Fruit fly (Drosophila melanogaster) whole organism, embryonic: ENCODE measurements around the gene Dora.

ENCODE experiments used
- B-H2 ChIP-seq: fragments of 200-800 bp; sonication (Bioruptor generic); optimal IDR thresholded peaks from 2 replicates; lab custom pipeline; 2018; ENCODE audit warnings: missing biosample characterization, mild to moderate bottlenecking, missing genetic modification characterization
- Bteb2 ChIP-seq: fragments of 200-800 bp; sonication (Bioruptor generic); optimal IDR thresholded peaks from 2 replicates; lab custom pipeline; 2016; ENCODE audit warnings: missing biosample characterization, missing genetic modification characterization
- CG1024 ChIP-seq: fragments of 200-800 bp; sonication (Bioruptor generic); IDR thresholded peaks from 2 replicates; pipeline ENCODE4 v1.3.6; 2022; ENCODE audit warnings: missing biosample characterization, missing genetic modification characterization
- CG10366 ChIP-seq: fragments of 200-800 bp; sonication (Bioruptor generic); IDR thresholded peaks from 2 replicates; pipeline ENCODE4 v1.3.6; 2022; ENCODE audit warnings: missing biosample characterization, missing genetic modification characterization
- CG10431 ChIP-seq: fragments of 200-800 bp; sonication (Bioruptor generic); optimal IDR thresholded peaks from 3 replicates; lab custom pipeline; 2018; ENCODE audit warnings: missing biosample characterization, mild to moderate bottlenecking, missing genetic modification characterization
- CG11247 ChIP-seq: fragments of 200-800 bp; sonication (Bioruptor generic); IDR thresholded peaks from 2 replicates; pipeline ENCODE4 v1.3.6; 2022; ENCODE audit warnings: missing biosample characterization, missing genetic modification characterization
- CG11456 ChIP-seq: fragments of 200-800 bp; sonication (Bioruptor generic); IDR thresholded peaks from 3 replicates; pipeline ENCODE4 v1.3.6; 2022; ENCODE audit warnings: missing biosample characterization, missing genetic modification characterization
- CG12391 ChIP-seq: fragments of 200-800 bp; sonication (Bioruptor generic); optimal IDR thresholded peaks from 3 replicates; lab custom pipeline; 2018; ENCODE audit warnings: missing biosample characterization, mild to moderate bottlenecking, missing genetic modification characterization, moderate library complexity
- CG12659 ChIP-seq: fragments of 200-800 bp; sonication (Bioruptor generic); optimal IDR thresholded peaks from 3 replicates; lab custom pipeline; 2017; ENCODE audit warnings: mild to moderate bottlenecking, missing biosample characterization, missing genetic modification reagents, missing genetic modification characterization
- CG14710 ChIP-seq: fragments of 200-800 bp; sonication (Bioruptor generic); optimal IDR thresholded peaks from 3 replicates; lab custom pipeline; 2019; ENCODE audit warnings: missing biosample characterization, mild to moderate bottlenecking, missing genetic modification characterization, moderate library complexity
- CG15269 ChIP-seq: fragments of 200-800 bp; sonication (Bioruptor generic); optimal IDR thresholded peaks from 2 replicates; lab custom pipeline; 2018; ENCODE audit warnings: missing biosample characterization, mild to moderate bottlenecking, missing genetic modification characterization, moderate library complexity
- CG16813 ChIP-seq: fragments of 200-800 bp; sonication (Bioruptor generic); IDR thresholded peaks from 3 replicates; pipeline ENCODE4 v1.3.6; 2022; ENCODE audit warnings: missing biosample characterization, missing genetic modification characterization; ENCODE audit not compliant: partially characterized antibody
- CG17359 ChIP-seq: fragments of 200-800 bp; sonication (Bioruptor generic); optimal IDR thresholded peaks from 3 replicates; lab custom pipeline; 2018; ENCODE audit warnings: missing biosample characterization, mild to moderate bottlenecking, missing genetic modification characterization, moderate library complexity
- CG30020 ChIP-seq: fragments of 200-800 bp; optimal IDR thresholded peaks from 2 replicates; lab custom pipeline; 2019; ENCODE audit warnings: missing biosample characterization, mild to moderate bottlenecking, missing genetic modification characterization, moderate library complexity
- CG30431 ChIP-seq: fragments of 200-800 bp; sonication (Bioruptor generic); optimal IDR thresholded peaks from 2 replicates; lab custom pipeline; 2017; ENCODE audit warnings: missing biosample characterization, missing genetic modification characterization
- CG34224 ChIP-seq: fragments of 200-800 bp; sonication (Bioruptor generic); IDR thresholded peaks from 3 replicates; pipeline ENCODE4 v1.3.6; 2022; ENCODE audit warnings: missing biosample characterization, missing genetic modification characterization; ENCODE audit not compliant: partially characterized antibody
- CG34422 ChIP-seq: fragments of 200-800 bp; sonication (Bioruptor generic); IDR thresholded peaks from 3 replicates; pipeline ENCODE4 v1.3.6; 2022; ENCODE audit warnings: missing biosample characterization, missing genetic modification characterization
- CG4360 ChIP-seq: fragments of 200-800 bp; sonication (Bioruptor generic); IDR thresholded peaks from 2 replicates; pipeline ENCODE4 v1.3.6; 2022; ENCODE audit warnings: missing biosample characterization, missing genetic modification characterization
- CG4617 ChIP-seq: fragments of 200-800 bp; sonication (Bioruptor generic); optimal IDR thresholded peaks from 3 replicates; lab custom pipeline; 2016; ENCODE audit warnings: missing biosample characterization, missing genetic modification characterization, borderline replicate concordance
- CG6791 ChIP-seq: fragments of 200-800 bp; sonication (Bioruptor generic); IDR thresholded peaks from 3 replicates; pipeline ENCODE4 v1.3.6; 2022; ENCODE audit warnings: missing biosample characterization, missing genetic modification characterization; ENCODE audit not compliant: partially characterized antibody
- CG7786 ChIP-seq: fragments of 200-800 bp; sonication (Bioruptor generic); optimal IDR thresholded peaks from 2 replicates; lab custom pipeline; 2016; ENCODE audit warnings: missing biosample characterization, missing genetic modification characterization
- CG7963 ChIP-seq: fragments of 200-800 bp; sonication (Bioruptor generic); IDR thresholded peaks from 3 replicates; pipeline ENCODE4 v1.3.6; 2022; ENCODE audit warnings: missing biosample characterization, missing genetic modification characterization; ENCODE audit not compliant: partially characterized antibody
- CG7987 ChIP-seq: fragments of 200-800 bp; sonication (Bioruptor generic); optimal IDR thresholded peaks from 2 replicates; lab custom pipeline; 2018; ENCODE audit warnings: missing biosample characterization, mild to moderate bottlenecking, missing genetic modification characterization, moderate library complexity
- CG9817 ChIP-seq: fragments of 200-800 bp; sonication (Bioruptor generic); optimal IDR thresholded peaks from 2 replicates; lab custom pipeline; 2018; ENCODE audit warnings: missing biosample characterization, mild to moderate bottlenecking, missing genetic modification characterization, moderate library complexity
- Chrac-16 ChIP-seq: fragments of 200-800 bp; sonication (Bioruptor generic); optimal IDR thresholded peaks from 3 replicates; lab custom pipeline; 2016; ENCODE audit warnings: missing biosample characterization, missing genetic modification characterization
- Dfd ChIP-seq, 2 experiments: fragments of >200 bp; optimal IDR thresholded peaks; 2 replicates each; lab custom pipeline; 2017; ENCODE audit warnings: missing biosample characterization in 2 of 2, missing genetic modification characterization in 2 of 2
- Dll ChIP-seq: fragments of 200-800 bp; sonication (Bioruptor generic); IDR thresholded peaks from 4 replicates; pipeline ENCODE4 v1.3.6; 2022; ENCODE audit warnings: missing biosample characterization, missing genetic modification characterization; ENCODE audit not compliant: partially characterized antibody
- Dref ChIP-seq: fragments of 200-800 bp; sonication (Bioruptor generic); IDR thresholded peaks from 2 replicates; pipeline ENCODE4 v1.3.6; 2022; ENCODE audit warnings: missing biosample characterization, missing genetic modification characterization
- Hr3 ChIP-seq: fragments of 200-800 bp; sonication (Bioruptor generic); optimal IDR thresholded peaks from 3 replicates; lab custom pipeline; 2016; ENCODE audit warnings: missing biosample characterization, missing genetic modification characterization
- MTF-1 ChIP-seq: fragments of 200-800 bp; sonication (Bioruptor generic); optimal IDR thresholded peaks from 2 replicates; lab custom pipeline; 2018; ENCODE audit warnings: missing biosample characterization, mild to moderate bottlenecking, missing genetic modification characterization, borderline replicate concordance
- Med ChIP-seq: fragments of 200-800 bp; sonication (Bioruptor generic); peaks from one replicate; lab custom pipeline; 2016; ENCODE audit warnings: missing biosample characterization, missing genetic modification characterization, mild to moderate bottlenecking, inconsistent platforms, moderate library complexity
- NFAT ChIP-seq: fragments of 200-800 bp; sonication (Bioruptor generic); IDR thresholded peaks from 2 replicates; pipeline ENCODE4 v1.3.6; 2022; ENCODE audit warnings: missing biosample characterization, missing genetic modification characterization
- Opbp ChIP-seq: fragments of 200-800 bp; sonication (Bioruptor generic); IDR thresholded peaks from 3 replicates; pipeline ENCODE4 v1.3.6; 2022; ENCODE audit warnings: missing biosample characterization, missing genetic modification characterization; ENCODE audit not compliant: partially characterized antibody
- Pdp1 ChIP-seq, 2 experiments: fragments of 200-800 bp; sonication (Bioruptor generic); optimal IDR thresholded peaks; 3 replicates each; lab custom pipeline; 2016; ENCODE audit warnings: missing biosample characterization in 2 of 2, missing genetic modification characterization in 2 of 2, mild to moderate bottlenecking in 1 of 2, moderate library complexity in 1 of 2
- ato ChIP-seq: fragments of 200-800 bp; sonication (Bioruptor generic); IDR thresholded peaks from 2 replicates; pipeline ENCODE4 v1.3.6; 2022; ENCODE audit warnings: missing biosample characterization, missing genetic modification characterization; ENCODE audit not compliant: partially characterized antibody
- bcd ChIP-seq: fragments of 200-800 bp; sonication (Bioruptor generic); optimal IDR thresholded peaks from 2 replicates; lab custom pipeline; 2017; ENCODE audit warnings: missing biosample characterization, mild to moderate bottlenecking, missing genetic modification characterization
- bowl ChIP-seq: fragments of 200-800 bp; sonication (Bioruptor generic); IDR thresholded peaks from 2 replicates; pipeline ENCODE4 v1.3.6; 2022; ENCODE audit warnings: missing biosample characterization, missing genetic modification characterization
- chinmo ChIP-seq: fragments of 200-800 bp; sonication (Bioruptor generic); IDR thresholded peaks from 4 replicates; pipeline ENCODE4 v1.3.6; 2022; ENCODE audit warnings: missing biosample characterization, missing genetic modification characterization; ENCODE audit not compliant: partially characterized antibody
- gfzf ChIP-seq: fragments of 200-800 bp; sonication (Bioruptor generic); optimal IDR thresholded peaks from 2 replicates; lab custom pipeline; 2016; ENCODE audit warnings: missing biosample characterization, mild to moderate bottlenecking, missing genetic modification characterization, moderate library complexity
- grau ChIP-seq: fragments of 200-800 bp; optimal IDR thresholded peaks from 3 replicates; lab custom pipeline; 2019; ENCODE audit warnings: missing biosample characterization, mild to moderate bottlenecking, missing genetic modification characterization, moderate library complexity
- hbn ChIP-seq: fragments of 200-800 bp; sonication (Bioruptor generic); IDR thresholded peaks from 2 replicates; pipeline ENCODE4 v1.3.6; 2022; ENCODE audit warnings: missing biosample characterization, missing genetic modification characterization; ENCODE audit not compliant: partially characterized antibody
- inv ChIP-seq: fragments of 200-800 bp; sonication (Bioruptor generic); IDR thresholded peaks from 2 replicates; pipeline ENCODE4 v1.3.6; 2022; ENCODE audit warnings: missing biosample characterization, missing genetic modification characterization; ENCODE audit not compliant: partially characterized antibody
- lola ChIP-seq, 3 experiments: fragments of >200 bp in 2 of 3; fragments of 200-800 bp in 1 of 3; sonication (Bioruptor generic) in 1 of 3; optimal IDR thresholded peaks; 2 replicates each; lab custom pipeline; 2017 to 2019; ENCODE audit warnings: missing biosample characterization in 3 of 3, missing genetic modification characterization in 3 of 3, mild to moderate bottlenecking in 1 of 3, moderate library complexity in 1 of 3
- slbo ChIP-seq: fragments of 200-800 bp; sonication (Bioruptor generic); IDR thresholded peaks from 2 replicates; pipeline ENCODE4 v1.3.6; 2022; ENCODE audit warnings: missing biosample characterization, missing genetic modification characterization
- stwl ChIP-seq: fragments of 200-800 bp; sonication (Bioruptor generic); optimal IDR thresholded peaks from 3 replicates; lab custom pipeline; 2018; ENCODE audit warnings: missing biosample characterization, mild to moderate bottlenecking, missing genetic modification characterization, moderate library complexity
- sug ChIP-seq: fragments of 200-800 bp; optimal IDR thresholded peaks from 2 replicates; lab custom pipeline; 2019; ENCODE audit warnings: missing biosample characterization, mild to moderate bottlenecking, missing genetic modification characterization, moderate library complexity

Gene Dora

dm6 chrX:18857356-18857807 is 6.4 kb upstream of the Dora start, which contains the start of gene CG7322 (continued):
- TF ChIP-seq Pdp1 (GFP tag; optimal IDR thresholded peaks at IDR 0.05; lab: Kevin White, UChicago) (peak in 1 of 2 experiments; percentile 3), CG30020 (tag; lab: Kevin White, UChicago) (no peak), CG16813 (0 out of 3 replicates have a peak, but pooled peaks have one; percentile 21), B-H2 (GFP tag; lab: Kevin White, UChicago) (peak; percentile 8), bcd (GFP tag; lab: Kevin White, UChicago) (no peak), CG34422 (GFP tag; lab: Robert Waterston, UW) (no peak; the same call in 2 of the 3 replicates), CG9817 (tag; lab: Kevin White, UChicago) (no peak), chinmo (no peak; the same call in 3 of the 4 replicates), MTF-1 (GFP tag; lab: Kevin White, UChicago) (no peak), sug (tag; lab: Kevin White, UChicago) (peak; percentile 98), CG30431 (no peak), CG10431 (no peak), Med (GFP tag; lab: Kevin White, UChicago) (peak; percentile 69)
- TF ChIP-seq, all 482 proteins: peak for 19

dm6 chrX:18857916-18858315 is 5.8 kb upstream of the Dora start, which contains the start of gene Usp39:
Gene Usp39, plus strand, starts transcription at chrX:18858203.
- peak; percentile 55 for TF ChIP-seq inv (GFP tag; lab: Robert Waterston, UW)
- 0 out of 2 replicates have a peak, but pooled peaks have one; percentile 22 for TF ChIP-seq hbn (GFP tag; lab: Robert Waterston, UW)
- peak; percentile 63 for TF ChIP-seq CG12659
- peak; percentile 15 for TF ChIP-seq gfzf (GFP tag; lab: Kevin White, UChicago)
- peak; percentile 56 for TF ChIP-seq CG34224 (GFP tag; lab: Robert Waterston, UW)
- TF ChIP-seq CG6791 (GFP tag; lab: Robert Waterston, UW): peak; percentile 82
- peak in 1 of 3 experiments; percentile 8 for TF ChIP-seq lola (GFP tag; optimal IDR thresholded peaks at IDR 0.05; lab: Kevin White, UChicago)
- peak; percentile 71; the same call in 1 of the 2 replicates for TF ChIP-seq CG1024
- peak; percentile 46; the same call in 1 of the 3 replicates for TF ChIP-seq CG11456
- peak; percentile 25; the same call in 1 of the 2 replicates for TF ChIP-seq ato (GFP tag; lab: Robert Waterston, UW)
- TF ChIP-seq CG4617 (GFP tag; lab: Kevin White, UChicago): peak; percentile 12
- peak; percentile 6 for TF ChIP-seq CG17359 (tag; lab: Kevin White, UChicago)
- TF ChIP-seq CG11247 (GFP tag; lab: Robert Waterston, UW): no peak
- TF ChIP-seq Bteb2: no peak
- TF ChIP-seq Pdp1 (GFP tag; optimal IDR thresholded peaks at IDR 0.05; lab: Kevin White, UChicago): peak in 1 of 2 experiments; percentile 2
- TF ChIP-seq CG7987 (GFP tag; lab: Kevin White, UChicago): no peak
- TF ChIP-seq CG10366 (GFP tag; lab: Robert Waterston, UW): peak; percentile 18; the same call in 1 of the 2 replicates
- TF ChIP-seq Chrac-16 (GFP tag; lab: Kevin White, UChicago): peak; percentile 20
- peak; percentile 33 for TF ChIP-seq grau (tag; lab: Kevin White, UChicago)
- no peak for TF ChIP-seq bowl
- 0 out of 2 replicates have a peak, but pooled peaks have one; percentile 14 for TF ChIP-seq NFAT (GFP tag; lab: Robert Waterston, UW)
- TF ChIP-seq CG15269 (tag; lab: Kevin White, UChicago): no peak
- TF ChIP-seq CG7786: no peak
- peak; percentile 32 for TF ChIP-seq Hr3 (GFP tag; lab: Kevin White, UChicago)
- TF ChIP-seq CG4360 (GFP tag; lab: Robert Waterston, UW): no peak
- TF ChIP-seq CG12391 (tag; lab: Kevin White, UChicago): peak; percentile 62
- peak; percentile 78 for TF ChIP-seq stwl (tag; lab: Kevin White, UChicago)
- TF ChIP-seq CG34422 (GFP tag; lab: Robert Waterston, UW): peak; percentile 76
- TF ChIP-seq slbo (GFP tag; lab: Robert Waterston, UW): peak; percentile 69
- TF ChIP-seq CG7963: peak; percentile 69
- peak; percentile 68 for TF ChIP-seq CG14710 (tag; lab: Kevin White, UChicago)
- peak; percentile 91 for TF ChIP-seq CG30020 (tag; lab: Kevin White, UChicago)
- peak; percentile 54 for TF ChIP-seq Dll (GFP tag; lab: Robert Waterston, UW)
- no peak for TF ChIP-seq Dfd (GFP tag; optimal IDR thresholded peaks at IDR 0.05; lab: Kevin White, UChicago)
- TF ChIP-seq Dref (GFP tag; lab: Robert Waterston, UW): peak; percentile 80
- TF ChIP-seq Opbp: 0 out of 3 replicates have a peak, but pooled peaks have one; percentile 21
